Fruit fly (Drosophila melanogaster) whole organism, wandering third instar larva: ENCODE data around the gene CG12674.

Experiments
- HLH106 ChIP-seq: fragments of 200-800 bp; optimal IDR thresholded peaks from 3 replicates; lab custom pipeline; 2019; ENCODE audit warnings: missing biosample characterization, mild to moderate bottlenecking, missing genetic modification characterization, moderate library complexity
- OdsH ChIP-seq: fragments of 200-800 bp; sonication (Bioruptor generic); optimal IDR thresholded peaks from 2 replicates; lab custom pipeline; 2016; ENCODE audit warnings: missing biosample characterization, mild to moderate bottlenecking, missing genetic modification characterization
- Vsx2 ChIP-seq: fragments of 200-300, 225-300 bp; sonication (Bioruptor generic); optimal IDR thresholded peaks from 2 replicates; lab custom pipeline; 2018; ENCODE audit warnings: missing biosample characterization, missing genetic modification characterization; ENCODE audit not compliant: partially characterized antibody
- br ChIP-seq: fragments of 200-800 bp; sonication (Bioruptor generic); optimal IDR thresholded peaks from 2 replicates; lab custom pipeline; 2016; ENCODE audit warnings: missing biosample characterization, missing genetic modification characterization
- dl ChIP-seq, 2 experiments: fragments of 175-275, 200-275 bp in 1 of 2; fragments of 200-275 bp in 1 of 2; sonication (Bioruptor generic); optimal IDR thresholded peaks; lab custom pipeline; 2018; ENCODE audit warnings: mild to moderate bottlenecking in 2 of 2, missing biosample characterization in 2 of 2, missing genetic modification characterization in 2 of 2, moderate library complexity in 2 of 2; ENCODE audit not compliant: partially characterized antibody in 2 of 2, insufficient read depth in 1 of 2
- psq ChIP-seq: fragments of 200-800 bp; sonication (Bioruptor generic); optimal IDR thresholded peaks from 3 replicates; lab custom pipeline; 2017; ENCODE audit warnings: missing biosample characterization, mild to moderate bottlenecking, missing genetic modification characterization, moderate library complexity

DNA sequence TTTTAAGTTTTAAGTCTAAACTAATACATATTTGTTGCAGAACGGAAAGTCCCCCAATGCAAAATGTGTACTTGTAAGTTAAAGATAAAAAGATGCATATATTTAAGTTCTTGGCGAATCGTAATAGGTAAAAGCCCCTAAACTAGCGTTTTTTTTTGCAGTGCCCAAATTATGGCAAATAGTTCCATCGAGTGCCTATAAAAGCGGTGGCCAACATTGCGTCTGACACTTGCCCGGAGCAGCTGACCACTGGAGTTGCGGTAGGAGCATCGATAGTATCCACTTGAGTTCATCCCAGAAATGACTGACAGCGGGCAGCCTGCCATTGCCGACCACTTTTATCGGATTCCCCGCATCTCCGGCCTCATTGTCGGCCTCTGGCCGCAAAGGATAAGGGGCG, 25.4 kb upstream of the CG12674 start, which contains the start of gene Or22c:
- TF ChIP-seq OdsH = no peak
- TF ChIP-seq br = no peak
- no peak for TF ChIP-seq dl (GFP tag; optimal IDR thresholded peaks at IDR 0.05; lab: Kevin White, UChicago; ENCODE audit: insufficient read depth in 1 of 2, partially characterized antibody in 2 of 2)
- TF ChIP-seq psq (GFP tag; lab: Kevin White, UChicago) = no peak
- TF ChIP-seq Vsx2 (GFP tag; lab: Kevin White, UChicago) = no peak
- no peak for TF ChIP-seq HLH106 (tag; lab: Kevin White, UChicago)
